Fruit fly (Drosophila melanogaster) whole organism, embryonic: ENCODE measurements around the gene CG32161.

ENCODE experiments used
- Ada2b ChIP-seq: fragments of 200-800 bp; sonication (Bioruptor generic); IDR thresholded peaks from 2 replicates; pipeline ENCODE4 v1.3.6; 2022; ENCODE audit warnings: missing biosample characterization, missing genetic modification characterization
- Adf1 ChIP-seq: fragments of 200-800 bp; sonication (Bioruptor generic); IDR thresholded peaks from 2 replicates; pipeline ENCODE4 v1.3.6; 2022; ENCODE audit warnings: missing biosample characterization, missing genetic modification characterization
- CG1024 ChIP-seq: fragments of 200-800 bp; sonication (Bioruptor generic); IDR thresholded peaks from 2 replicates; pipeline ENCODE4 v1.3.6; 2022; ENCODE audit warnings: missing biosample characterization, missing genetic modification characterization
- CG10431 ChIP-seq: fragments of 200-800 bp; sonication (Bioruptor generic); optimal IDR thresholded peaks from 3 replicates; lab custom pipeline; 2018; ENCODE audit warnings: missing biosample characterization, mild to moderate bottlenecking, missing genetic modification characterization
- CG12071 ChIP-seq: fragments of 200-800 bp; sonication (Bioruptor generic); optimal IDR thresholded peaks from 3 replicates; lab custom pipeline; 2018; ENCODE audit warnings: missing biosample characterization, mild to moderate bottlenecking, missing genetic modification characterization
- CG12219 ChIP-seq: fragments of 200-800 bp; sonication (Bioruptor generic); optimal IDR thresholded peaks from 3 replicates; lab custom pipeline; 2018; ENCODE audit warnings: missing biosample characterization, mild to moderate bottlenecking, missing genetic modification characterization
- CG12391 ChIP-seq: fragments of 200-800 bp; sonication (Bioruptor generic); optimal IDR thresholded peaks from 3 replicates; lab custom pipeline; 2018; ENCODE audit warnings: missing biosample characterization, mild to moderate bottlenecking, missing genetic modification characterization, moderate library complexity
- CG12769 ChIP-seq: fragments of 200-800 bp; sonication (Bioruptor generic); optimal IDR thresholded peaks from 2 replicates; lab custom pipeline; 2019; ENCODE audit warnings: missing biosample characterization, mild to moderate bottlenecking, missing genetic modification characterization, moderate library complexity
- CG1603 ChIP-seq: fragments of 200-800 bp; sonication (Bioruptor generic); optimal IDR thresholded peaks from 2 replicates; lab custom pipeline; 2019; ENCODE audit warnings: missing biosample characterization, mild to moderate bottlenecking, missing genetic modification characterization, moderate library complexity
- CG16863 ChIP-seq: fragments of 200-800 bp; sonication (Bioruptor generic); optimal IDR thresholded peaks from 3 replicates; lab custom pipeline; 2016; ENCODE audit warnings: missing biosample characterization, missing genetic modification characterization
- CG1832 ChIP-seq: fragments of 200-800 bp; sonication (Bioruptor generic); optimal IDR thresholded peaks from 2 replicates; lab custom pipeline; 2017; ENCODE audit warnings: missing biosample characterization, mild to moderate bottlenecking, missing genetic modification characterization, inconsistent platforms
- CG18476 ChIP-seq: fragments of 200-800 bp; sonication (Bioruptor generic); optimal IDR thresholded peaks from 2 replicates; lab custom pipeline; 2016; ENCODE audit warnings: missing biosample characterization, mild to moderate bottlenecking, missing genetic modification characterization
- CG2712 ChIP-seq: fragments of 200-800 bp; optimal IDR thresholded peaks from 3 replicates; lab custom pipeline; 2019; ENCODE audit warnings: missing biosample characterization, mild to moderate bottlenecking, missing genetic modification characterization, moderate library complexity
- CG30431 ChIP-seq: fragments of 200-800 bp; sonication (Bioruptor generic); optimal IDR thresholded peaks from 2 replicates; lab custom pipeline; 2017; ENCODE audit warnings: missing biosample characterization, missing genetic modification characterization
- CG3163 ChIP-seq: fragments of 200-800 bp; sonication (Bioruptor generic); optimal IDR thresholded peaks from 3 replicates; lab custom pipeline; 2016; ENCODE audit warnings: missing biosample characterization, missing genetic modification characterization
- CG33213 ChIP-seq: fragments of 200-800 bp; sonication (Bioruptor generic); optimal IDR thresholded peaks from 3 replicates; lab custom pipeline; 2016; ENCODE audit warnings: missing biosample characterization, missing genetic modification characterization
- CG5953 ChIP-seq: fragments of 200-800 bp; sonication (Bioruptor generic); IDR thresholded peaks from 2 replicates; pipeline ENCODE4 v1.3.6; 2022; ENCODE audit warnings: missing biosample characterization, missing genetic modification characterization
- CG6272 ChIP-seq: fragments of 200-800 bp; sonication (Bioruptor generic); IDR thresholded peaks from 2 replicates; pipeline ENCODE4 v1.3.6; 2022; ENCODE audit warnings: missing biosample characterization, missing genetic modification characterization
- CG6791 ChIP-seq: fragments of 200-800 bp; sonication (Bioruptor generic); IDR thresholded peaks from 3 replicates; pipeline ENCODE4 v1.3.6; 2022; ENCODE audit warnings: missing biosample characterization, missing genetic modification characterization; ENCODE audit not compliant: partially characterized antibody
- CG7357 ChIP-seq: fragments of 200-800 bp; sonication (Bioruptor generic); IDR thresholded peaks from 3 replicates; pipeline ENCODE4 v1.3.6; 2022; ENCODE audit warnings: missing biosample characterization, missing genetic modification characterization
- CG7928 ChIP-seq: fragments of 200-800 bp; sonication (Bioruptor generic); optimal IDR thresholded peaks from 2 replicates; lab custom pipeline; 2017; ENCODE audit warnings: missing biosample characterization, mild to moderate bottlenecking, missing genetic modification characterization
- CG8944 ChIP-seq: fragments of 200-800 bp; sonication (Bioruptor generic); optimal IDR thresholded peaks from 3 replicates; lab custom pipeline; 2016; ENCODE audit warnings: missing biosample characterization, missing genetic modification characterization
- CoRest ChIP-seq: fragments of 200-800 bp; sonication (Bioruptor generic); optimal IDR thresholded peaks from 3 replicates; lab custom pipeline; 2018; ENCODE audit warnings: missing biosample characterization, mild to moderate bottlenecking, missing genetic modification characterization, moderate library complexity
- D ChIP-seq, 2 experiments: fragments of 200-800 bp in 1 of 2; fragments of >200 bp in 1 of 2; sonication (Bioruptor generic) in 1 of 2; optimal IDR thresholded peaks; 2 replicates in 1 of 2; 3 replicates in 1 of 2; lab custom pipeline; 2017; ENCODE audit warnings: mild to moderate bottlenecking in 1 of 2, missing biosample characterization in 1 of 2, missing genetic modification characterization in 1 of 2, missing genetic modification reagents in 1 of 2
- Dip2 ChIP-seq: fragments of 200-800 bp; sonication (Bioruptor generic); IDR thresholded peaks from 2 replicates; pipeline ENCODE4 v1.3.6; 2022; ENCODE audit warnings: missing biosample characterization, missing genetic modification characterization
- Dref ChIP-seq: fragments of 200-800 bp; sonication (Bioruptor generic); IDR thresholded peaks from 2 replicates; pipeline ENCODE4 v1.3.6; 2022; ENCODE audit warnings: missing biosample characterization, missing genetic modification characterization
- Elba2 ChIP-seq: fragments of 200-800 bp; sonication (Bioruptor generic); optimal IDR thresholded peaks from 3 replicates; lab custom pipeline; 2016; ENCODE audit warnings: missing biosample characterization, missing genetic modification characterization
- Ets97D ChIP-seq: fragments of 200-800 bp; sonication (Bioruptor generic); optimal IDR thresholded peaks from 3 replicates; lab custom pipeline; 2016; ENCODE audit warnings: missing biosample characterization, missing genetic modification characterization
- Gug ChIP-seq: fragments of 200-800 bp; sonication (Bioruptor generic); IDR thresholded peaks from 4 replicates; pipeline ENCODE4 v1.3.6; 2022; ENCODE audit warnings: missing biosample characterization, missing genetic modification characterization
- Hey ChIP-seq: fragments of 200-800 bp; sonication (Bioruptor generic); optimal IDR thresholded peaks from 3 replicates; lab custom pipeline; 2018; ENCODE audit warnings: missing biosample characterization, mild to moderate bottlenecking, missing genetic modification characterization
- Hmr ChIP-seq: fragments of 200-800 bp; sonication (Bioruptor generic); optimal IDR thresholded peaks from 3 replicates; lab custom pipeline; 2017; ENCODE audit warnings: mild to moderate bottlenecking, missing biosample characterization, missing genetic modification reagents, missing genetic modification characterization
- Lhr ChIP-seq: fragments of 200-800 bp; sonication (Bioruptor generic); optimal IDR thresholded peaks from 3 replicates; lab custom pipeline; 2017; ENCODE audit warnings: mild to moderate bottlenecking, missing biosample characterization, missing genetic modification reagents, missing genetic modification characterization
- NfI ChIP-seq: fragments of 200-800 bp; sonication (Bioruptor generic); optimal IDR thresholded peaks from 3 replicates; lab custom pipeline; 2018; ENCODE audit warnings: missing biosample characterization, mild to moderate bottlenecking, missing genetic modification characterization, moderate library complexity
- Optix ChIP-seq: fragments of 200-800 bp; sonication (Bioruptor generic); IDR thresholded peaks from 3 replicates; pipeline ENCODE4 v1.3.6; 2022; ENCODE audit warnings: missing biosample characterization, missing genetic modification characterization
- Side ChIP-seq: fragments of 200-800 bp; sonication (Bioruptor generic); optimal IDR thresholded peaks from 2 replicates; lab custom pipeline; 2016; ENCODE audit warnings: missing biosample characterization, missing genetic modification characterization
- ara ChIP-seq: fragments of 200-800 bp; sonication (Bioruptor generic); IDR thresholded peaks from 2 replicates; pipeline ENCODE4 v1.3.6; 2022; ENCODE audit warnings: missing biosample characterization, missing genetic modification characterization
- ato ChIP-seq: fragments of 200-800 bp; sonication (Bioruptor generic); IDR thresholded peaks from 2 replicates; pipeline ENCODE4 v1.3.6; 2022; ENCODE audit warnings: missing biosample characterization, missing genetic modification characterization; ENCODE audit not compliant: partially characterized antibody
- bbx ChIP-seq: fragments of 200-800 bp; sonication (Bioruptor generic); IDR thresholded peaks from 2 replicates; pipeline ENCODE4 v1.3.6; 2022; ENCODE audit warnings: missing biosample characterization, missing genetic modification characterization; ENCODE audit not compliant: partially characterized antibody
- crol ChIP-seq: fragments of 200-800 bp; sonication (Bioruptor generic); IDR thresholded peaks from 2 replicates; pipeline ENCODE4 v1.3.6; 2022; ENCODE audit warnings: missing biosample characterization, missing genetic modification characterization
- dm ChIP-seq: fragments of 200-800 bp; sonication (Bioruptor generic); optimal IDR thresholded peaks from 3 replicates; lab custom pipeline; 2016; ENCODE audit warnings: missing biosample characterization, missing genetic modification characterization
- esg ChIP-seq: fragments of 200-800 bp; sonication (Bioruptor generic); conservative IDR thresholded peaks from 2 replicates; pipeline ENCODE4 v1.3.6; 2022; ENCODE audit warnings: missing biosample characterization, missing genetic modification characterization
- eve ChIP-seq, 2 experiments: fragments of >200 bp; optimal IDR thresholded peaks; 2 replicates each; lab custom pipeline; 2017; ENCODE audit warnings: missing biosample characterization in 2 of 2, missing genetic modification characterization in 2 of 2
- h ChIP-seq: fragments of >200 bp; optimal IDR thresholded peaks from 2 replicates; lab custom pipeline; 2017
- jigr1 ChIP-seq: fragments of 200-800 bp; sonication (Bioruptor generic); IDR thresholded peaks from 3 replicates; pipeline ENCODE4 v1.3.6; 2022; ENCODE audit warnings: missing biosample characterization, missing genetic modification characterization
- jing ChIP-seq: fragments of 200-800 bp; sonication (Bioruptor generic); optimal IDR thresholded peaks from 2 replicates; lab custom pipeline; 2018; ENCODE audit warnings: missing biosample characterization, mild to moderate bottlenecking, missing genetic modification characterization
- mirr ChIP-seq: fragments of 200-800 bp; sonication (Bioruptor generic); optimal IDR thresholded peaks from 3 replicates; lab custom pipeline; 2018; ENCODE audit warnings: missing biosample characterization, mild to moderate bottlenecking, missing genetic modification characterization
- nerfin-1 ChIP-seq: fragments of 200-800 bp; sonication (Bioruptor generic); optimal IDR thresholded peaks from 3 replicates; lab custom pipeline; 2019; ENCODE audit warnings: missing biosample characterization, mild to moderate bottlenecking, missing genetic modification characterization, moderate library complexity
- prd ChIP-seq, 3 experiments: fragments of >200 bp in 2 of 3; fragments of 200-800 bp in 1 of 3; sonication (Bioruptor generic) in 1 of 3; optimal IDR thresholded peaks in 2 of 3; IDR thresholded peaks in 1 of 3; 2 replicates in 2 of 3; 3 replicates in 1 of 3; pipeline versions ENCODE4 v1.3.6 to Lab custom; 2017 to 2022; ENCODE audit warnings: missing biosample characterization in 1 of 3, missing genetic modification characterization in 1 of 3
- slp2 ChIP-seq: fragments of 200-800 bp; sonication (Bioruptor generic); optimal IDR thresholded peaks from 2 replicates; lab custom pipeline; 2016; ENCODE audit warnings: missing biosample characterization, missing genetic modification characterization
- stwl ChIP-seq: fragments of 200-800 bp; sonication (Bioruptor generic); optimal IDR thresholded peaks from 3 replicates; lab custom pipeline; 2018; ENCODE audit warnings: missing biosample characterization, mild to moderate bottlenecking, missing genetic modification characterization, moderate library complexity
- unpg ChIP-seq: fragments of 200-800 bp; sonication (Bioruptor generic); optimal IDR thresholded peaks from 3 replicates; lab custom pipeline; 2018; ENCODE audit warnings: missing biosample characterization, mild to moderate bottlenecking, missing genetic modification characterization, moderate library complexity

Gene CG32161

dm6 chr3L:16842087-16842567, 3.9 kb upstream of the CG32161 start, which contains the start of gene TSG101 (continued):
- peak; percentile 38; the same call in 1 of the 3 replicates for TF ChIP-seq CG6791 (GFP tag; lab: Robert Waterston, UW)
- TF ChIP-seq CG16863 (GFP tag; lab: Kevin White, UChicago): no peak
- no peak for TF ChIP-seq Hmr (GFP tag; lab: Kevin White, UChicago)
- TF ChIP-seq CG33213 (GFP tag; lab: Kevin White, UChicago): peak; percentile 34
- no peak for TF ChIP-seq crol (GFP tag; lab: Robert Waterston, UW)
- TF ChIP-seq CG12219 (GFP tag; lab: Kevin White, UChicago): no peak
- TF ChIP-seq CoRest: peak; percentile 66
- TF ChIP-seq CG12071: no peak
- no peak for TF ChIP-seq nerfin-1 (tag; lab: Kevin White, UChicago)
- TF ChIP-seq Optix: no peak
- no peak for TF ChIP-seq dm (GFP tag; lab: Kevin White, UChicago)
- no peak for TF ChIP-seq Side
- TF ChIP-seq Adf1: no peak
- TF ChIP-seq CG2712 (tag; lab: Kevin White, UChicago): peak; percentile 38
- no peak for TF ChIP-seq slp2
- peak; percentile 61 for TF ChIP-seq Lhr
- no peak for TF ChIP-seq Ada2b
- TF ChIP-seq ato: no peak
- TF ChIP-seq h (lab: Kevin White, UChicago): no peak
- TF ChIP-seq eve (GFP tag; optimal IDR thresholded peaks at IDR 0.05; lab: Kevin White, UChicago): no peak
- TF ChIP-seq unpg (GFP tag; lab: Kevin White, UChicago): no peak
- peak; percentile 24 for TF ChIP-seq CG12391 (tag; lab: Kevin White, UChicago)
- TF ChIP-seq Ets97D (GFP tag; lab: Kevin White, UChicago): peak; percentile 27
- TF ChIP-seq CG1024 (GFP tag; lab: Robert Waterston, UW): no peak
- no peak for TF ChIP-seq Dip2 (GFP tag; lab: Robert Waterston, UW)
- TF ChIP-seq CG30431: no peak
- no peak for TF ChIP-seq NfI (GFP tag; lab: Kevin White, UChicago)
- no peak for TF ChIP-seq bbx
- TF ChIP-seq CG7928 (GFP tag; lab: Kevin White, UChicago): no peak
- TF ChIP-seq CG10431 (GFP tag; lab: Kevin White, UChicago): no peak
- no peak for TF ChIP-seq CG1603 (tag; lab: Kevin White, UChicago)
- TF ChIP-seq Hey: no peak
- no peak for TF ChIP-seq CG1832 (GFP tag; lab: Kevin White, UChicago)
- no peak for TF ChIP-seq CG6272 (GFP tag; lab: Robert Waterston, UW)
- no peak for TF ChIP-seq esg (GFP tag; lab: Robert Waterston, UW)
- TF ChIP-seq prd (optimal IDR thresholded peaks at IDR 0.05; lab: Kevin White, UChicago): no peak
- TF ChIP-seq prd (GFP tag; IDR thresholded peaks at IDR 0.05; lab: Robert Waterston, UW): no peak
- TF ChIP-seq CG7357: no peak
- TF ChIP-seq CG8944 (GFP tag; lab: Kevin White, UChicago): no peak
- no peak for TF ChIP-seq ara (GFP tag; lab: Robert Waterston, UW)
- no peak for TF ChIP-seq mirr (GFP tag; lab: Kevin White, UChicago)
- TF ChIP-seq D (optimal IDR thresholded peaks at IDR 0.05; lab: Kevin White, UChicago): no peak
- TF ChIP-seq D (GFP tag; optimal IDR thresholded peaks at IDR 0.05; lab: Kevin White, UChicago): no peak
- no peak for TF ChIP-seq CG3163
- TF ChIP-seq Elba2 (GFP tag; lab: Kevin White, UChicago): no peak
- no peak for TF ChIP-seq jigr1 (GFP tag; lab: Robert Waterston, UW)
- TF ChIP-seq Gug: no peak
- TF ChIP-seq jing: no peak
- no peak for TF ChIP-seq CG18476 (GFP tag; lab: Kevin White, UChicago)
- peak; percentile 66 for TF ChIP-seq stwl (tag; lab: Kevin White, UChicago)
- TF ChIP-seq CG5953: no peak
- TF ChIP-seq CG12769 (tag; lab: Kevin White, UChicago): no peak
- TF ChIP-seq Dref: peak; percentile 49
